Fruit fly (Drosophila melanogaster): Measurements from ENCODE around the gene anchor.

anchor gene

DNA sequence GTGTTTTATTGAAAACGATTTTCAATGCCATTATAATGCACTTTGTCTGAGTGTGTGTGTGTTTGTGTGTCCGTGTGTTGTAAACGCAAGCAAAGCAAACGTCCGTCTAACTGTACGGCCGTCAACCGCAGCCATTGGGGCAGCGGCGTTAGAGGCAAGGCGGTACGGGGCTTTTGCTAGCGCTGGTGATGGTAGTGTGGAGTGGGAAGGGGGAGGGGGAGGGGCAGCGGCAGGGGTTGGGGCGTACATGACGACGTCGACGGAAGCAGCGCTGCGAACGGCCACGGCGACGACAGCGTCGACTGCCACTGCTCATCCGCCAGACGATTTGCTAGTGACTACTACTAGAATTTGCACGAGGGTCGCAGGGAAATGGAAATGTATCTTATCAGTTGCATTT lies 36.9 kb upstream of the anchor start:
- TF ChIP-seq psq (GFP tag; optimal IDR thresholded peaks at IDR 0.05) (no peak), GATAd (GFP tag; optimal IDR thresholded peaks at IDR 0.05) (no peak), Dfd (GFP tag; optimal IDR thresholded peaks at IDR 0.05) (peak; percentile 4), CG9705 (GFP tag; optimal IDR thresholded peaks at IDR 0.05) (no peak), Hr78 (GFP tag; optimal IDR thresholded peaks at IDR 0.05) (no peak), Vsx2 (GFP tag; optimal IDR thresholded peaks at IDR 0.05; ENCODE audit: partially characterized antibody) (no peak), Rel (GFP tag; optimal IDR thresholded peaks at IDR 0.05) (no peak), Rel (tag; optimal IDR thresholded peaks at IDR 0.05) (peak; percentile 80), sv (GFP tag; optimal IDR thresholded peaks at IDR 0.05) (no peak), h (GFP tag; optimal IDR thresholded peaks at IDR 0.05) (no peak), foxo (GFP tag; optimal IDR thresholded peaks at IDR 0.05) (no peak), Mio (GFP tag; optimal IDR thresholded peaks at IDR 0.05) (no peak), tai (GFP tag; optimal IDR thresholded peaks at IDR 0.05) (no peak), usp (GFP tag; optimal IDR thresholded peaks at IDR 0.05) (no peak)

DNA sequence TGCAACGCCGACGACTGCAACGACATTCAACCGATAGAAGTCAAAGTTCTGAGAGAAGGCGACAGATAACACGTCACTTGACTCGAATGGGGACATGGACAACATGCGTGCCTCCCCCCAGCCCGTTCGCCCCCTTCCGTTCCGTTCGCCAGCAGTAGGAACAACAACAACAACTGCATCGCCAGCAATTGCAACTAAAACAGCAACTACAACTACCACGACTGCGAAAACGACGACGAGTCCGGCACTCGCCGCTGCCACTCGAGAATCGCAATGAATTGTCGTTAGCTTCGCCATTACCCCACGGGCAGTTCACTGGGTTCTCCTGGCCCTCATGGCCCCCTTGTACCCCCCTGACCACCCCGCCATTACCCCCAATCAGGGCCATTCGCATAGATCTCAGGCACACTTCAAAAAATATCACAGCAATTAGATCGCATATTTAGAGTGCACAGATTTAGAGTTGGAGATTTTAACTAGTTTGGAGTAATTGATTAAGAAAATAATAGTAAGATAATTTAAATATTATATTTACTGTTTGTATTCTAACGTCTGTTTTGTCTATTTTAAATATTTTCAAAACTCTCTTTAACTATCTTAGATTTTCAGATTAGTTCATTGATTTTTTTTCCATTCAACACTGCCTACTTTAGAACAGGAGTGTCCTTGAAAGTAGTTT lies 35.1 kb upstream of the anchor start:
- no peak for TF ChIP-seq Abd-B (GFP tag; optimal IDR thresholded peaks at IDR 0.05)
- TF ChIP-seq sage (GFP tag; optimal IDR thresholded peaks at IDR 0.05), result no peak
- TF ChIP-seq CG32264 (GFP tag; optimal IDR thresholded peaks at IDR 0.05), result no peak
- no peak for TF ChIP-seq Hr83 (GFP tag; optimal IDR thresholded peaks at IDR 0.05; ENCODE audit: poor library complexity, severe bottlenecking)
- TF ChIP-seq brk (GFP tag; optimal IDR thresholded peaks at IDR 0.05), result no peak
- no peak for TF ChIP-seq Hnf4 (GFP tag; optimal IDR thresholded peaks at IDR 0.05)
- no peak for TF ChIP-seq Myc (optimal IDR thresholded peaks at IDR 0.05)
- no peak for TF ChIP-seq psq (GFP tag; optimal IDR thresholded peaks at IDR 0.05)
- TF ChIP-seq Mio (GFP tag; optimal IDR thresholded peaks at IDR 0.05), result no peak
- TF ChIP-seq N (GFP tag; optimal IDR thresholded peaks at IDR 0.05), result no peak

dm6 chr3L:17587292-17587691 lies 34.3 kb upstream of the anchor start:
- TF ChIP-seq jim (GFP tag; optimal IDR thresholded peaks at IDR 0.05), result no peak
- no peak for TF ChIP-seq pan (optimal IDR thresholded peaks at IDR 0.05)
- no peak for TF ChIP-seq CG9705 (GFP tag; optimal IDR thresholded peaks at IDR 0.05)
- no peak for TF ChIP-seq Abd-B (GFP tag; optimal IDR thresholded peaks at IDR 0.05)
- no peak for TF ChIP-seq CG32264 (GFP tag; optimal IDR thresholded peaks at IDR 0.05)
- TF ChIP-seq dsf (GFP tag; optimal IDR thresholded peaks at IDR 0.05; ENCODE audit: borderline replicate concordance), result no peak

DNA sequence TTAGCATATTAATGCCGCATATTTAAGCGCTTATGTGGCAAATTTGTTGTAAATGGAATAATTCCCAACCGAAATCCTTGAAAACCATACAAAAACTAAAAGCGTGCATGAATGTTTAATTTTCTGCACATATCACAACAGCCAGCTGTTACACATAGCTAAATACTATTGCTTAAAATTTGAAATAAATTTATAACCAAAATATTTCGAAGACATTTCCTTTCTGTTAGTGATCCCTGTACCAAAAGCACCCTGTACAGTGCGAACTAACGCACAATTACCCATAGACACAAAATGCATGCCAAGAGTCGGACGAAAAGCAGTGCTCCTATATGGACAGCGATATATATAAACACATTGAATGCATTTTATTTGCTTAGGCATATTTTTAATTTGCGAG lies 33.7 kb upstream of the anchor start:
- TF ChIP-seq psq (GFP tag; optimal IDR thresholded peaks at IDR 0.05) (no peak), HLH106 (tag; optimal IDR thresholded peaks at IDR 0.05) (no peak), Rel (GFP tag; optimal IDR thresholded peaks at IDR 0.05) (no peak), Rel (tag; optimal IDR thresholded peaks at IDR 0.05) (no peak), brk (GFP tag; optimal IDR thresholded peaks at IDR 0.05) (no peak), Dfd (GFP tag; optimal IDR thresholded peaks at IDR 0.05) (no peak), Abd-B (GFP tag; optimal IDR thresholded peaks at IDR 0.05) (no peak), h (GFP tag; optimal IDR thresholded peaks at IDR 0.05) (no peak), tai (GFP tag; optimal IDR thresholded peaks at IDR 0.05) (no peak), Vsx2 (GFP tag; optimal IDR thresholded peaks at IDR 0.05; ENCODE audit: partially characterized antibody) (no peak), ey (GFP tag; optimal IDR thresholded peaks at IDR 0.05) (no peak), dmrt93B (GFP tag; optimal IDR thresholded peaks at IDR 0.05) (no peak), GATAd (GFP tag; optimal IDR thresholded peaks at IDR 0.05) (no peak), pan (optimal IDR thresholded peaks at IDR 0.05) (no peak), OdsH (GFP tag; optimal IDR thresholded peaks at IDR 0.05) (no peak), sage (GFP tag; optimal IDR thresholded peaks at IDR 0.05) (no peak), Sp1 (GFP tag; optimal IDR thresholded peaks at IDR 0.05) (no peak), lola (GFP tag; optimal IDR thresholded peaks at IDR 0.05) (no peak), Dif (GFP tag; optimal IDR thresholded peaks at IDR 0.05; ENCODE audit: partially characterized antibody) (no peak)

- no peak for TF ChIP-seq sage (GFP tag; optimal IDR thresholded peaks at IDR 0.05)
Measured at dm6 chr3L:17588686-17589085, 32.9 kb upstream of the anchor start.
